Worm (Caenorhabditis elegans) whole organism, mixed stage, embryonic: ENCODE data around the gene trxr-2.

Source experiments
- ces-1 ChIP-seq: fragments of 150-350 bp; optimal IDR thresholded peaks from 2 replicates; lab custom pipeline; 2014; ENCODE audit warnings: missing biosample characterization, missing genetic modification reagents, missing genetic modification characterization
- elt-3 ChIP-seq: fragments of 150-350 bp; optimal IDR thresholded peaks from 2 replicates; lab custom pipeline; 2014; ENCODE audit warnings: missing biosample characterization, missing genetic modification characterization
- lsy-2 ChIP-seq: fragments of 150-350 bp; optimal IDR thresholded peaks from 2 replicates; lab custom pipeline; 2014; ENCODE audit warnings: missing biosample characterization, missing genetic modification characterization
- mab-5 ChIP-seq: fragments of 150-350 bp; optimal IDR thresholded peaks from 2 replicates; lab custom pipeline; 2014; ENCODE audit warnings: missing biosample characterization, missing genetic modification characterization
- mls-2 ChIP-seq: sonication (generic microtip); optimal IDR thresholded peaks from 2 replicates; lab custom pipeline; 2016; ENCODE audit warnings: mild to moderate bottlenecking, missing genetic modification characterization, moderate library complexity, missing compliant biosample characterization
- nhr-237 ChIP-seq: fragments of 150-350 bp; optimal IDR thresholded peaks from 2 replicates; lab custom pipeline; 2014; ENCODE audit warnings: missing biosample characterization, missing genetic modification characterization
- nhr-76 ChIP-seq: sonication (generic microtip); optimal IDR thresholded peaks from 2 replicates; lab custom pipeline; 2017; ENCODE audit warnings: missing biosample characterization, missing genetic modification characterization
- pha-4 ChIP-seq: fragments of 150-350 bp; optimal IDR thresholded peaks from 2 replicates; lab custom pipeline; 2018; ENCODE audit warnings: missing biosample characterization, missing genetic modification reagents, missing genetic modification characterization
- sem-2 ChIP-seq: fragments of 200-800 bp; sonication (Bioruptor generic); optimal IDR thresholded peaks from 2 replicates; lab custom pipeline; 2018; ENCODE audit warnings: mild to moderate bottlenecking, missing genetic modification characterization, missing compliant biosample characterization
- sptf-1 ChIP-seq: sonication (generic microtip); optimal IDR thresholded peaks from 2 replicates; lab custom pipeline; 2017; ENCODE audit warnings: mild to moderate bottlenecking, missing genetic modification characterization, moderate library complexity, missing compliant biosample characterization
- unc-39 ChIP-seq: fragments of 150-350 bp; optimal IDR thresholded peaks from 2 replicates; lab custom pipeline; 2014; ENCODE audit warnings: missing biosample characterization, missing genetic modification characterization
- unc-62 ChIP-seq: fragments of 150-350 bp; optimal IDR thresholded peaks from 2 replicates; lab custom pipeline; 2014; ENCODE audit warnings: missing biosample characterization, missing genetic modification reagents, missing genetic modification characterization

DNA sequence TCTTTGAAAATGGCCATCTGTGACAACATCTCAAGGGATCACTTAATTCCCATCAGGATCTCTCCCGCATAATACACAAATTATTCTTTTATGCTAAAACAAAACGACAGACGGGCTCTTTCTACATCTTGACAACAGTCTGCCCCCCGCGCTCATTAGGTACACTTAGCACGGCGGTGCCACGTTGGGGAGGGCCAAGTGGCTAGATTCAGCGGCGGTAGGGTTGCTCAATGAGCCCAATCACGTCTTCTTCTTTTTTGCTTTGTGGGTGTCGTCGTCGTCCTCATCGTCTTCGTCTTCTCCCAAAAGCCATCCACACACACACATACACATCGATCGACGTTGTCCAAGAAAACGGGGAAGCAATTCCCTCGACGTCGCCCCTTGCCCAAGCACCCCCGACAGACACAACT, 40.5 kb upstream of the trxr-2 start:
- no peak for TF ChIP-seq sptf-1 (tag; lab: Kevin White, UChicago)
- no peak for TF ChIP-seq mab-5 (tag; lab: Kevin White, UChicago)
- peak; percentile 14 for TF ChIP-seq unc-62
- no peak for TF ChIP-seq nhr-76 (tag; lab: Kevin White, UChicago)
- TF ChIP-seq mls-2 = peak; percentile 68
- TF ChIP-seq elt-3 (tag; lab: Kevin White, UChicago) = no peak
- TF ChIP-seq pha-4 (tag; lab: Kevin White, UChicago) = no peak
- TF ChIP-seq nhr-237 (tag; lab: Kevin White, UChicago) = no peak
- no peak for TF ChIP-seq unc-39 (tag; lab: Kevin White, UChicago)
- no peak for TF ChIP-seq lsy-2 (tag; lab: Kevin White, UChicago)
- peak; percentile 87 for TF ChIP-seq ces-1
- TF ChIP-seq sem-2 (GFP tag; lab: Kevin White, UChicago) = no peak
